Worm (Caenorhabditis elegans): ENCODE data around the gene F48F7.5.

Gene F48F7.5

DNA sequence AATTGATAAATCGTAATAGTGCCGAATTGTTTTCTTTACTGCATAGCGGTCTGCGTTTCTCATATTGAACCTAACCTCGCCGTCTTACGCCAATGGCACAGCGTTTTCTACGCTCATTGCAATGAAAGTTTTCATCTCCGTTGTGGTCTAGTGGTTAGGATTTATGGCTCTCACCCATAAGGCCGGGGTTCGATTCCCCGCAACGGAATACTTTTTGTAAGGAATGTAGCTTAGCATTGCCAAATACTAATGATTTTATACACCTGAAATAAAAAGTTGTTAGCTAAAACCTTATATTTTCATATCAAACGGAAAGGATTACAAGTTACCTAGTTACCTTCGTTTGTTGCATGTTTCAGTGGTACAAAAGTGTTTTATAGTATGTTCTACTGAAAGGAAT, 40.4 kb downstream of the F48F7.5 start (continued):
- peak; percentile 1 for TF ChIP-seq snpc-4 (tag; optimal IDR thresholded peaks at IDR 0.05)
- peak; percentile 24 for TF ChIP-seq R02D3.7 (tag; optimal IDR thresholded peaks at IDR 0.05)
- peak; percentile 36 for TF ChIP-seq lin-39 (tag; optimal IDR thresholded peaks at IDR 0.05)
- TF ChIP-seq lsy-12 (tag; optimal IDR thresholded peaks at IDR 0.05): peak; percentile 61
- no peak for TF ChIP-seq eor-1 (tag; optimal IDR thresholded peaks at IDR 0.05)
- TF ChIP-seq zag-1 (tag; optimal IDR thresholded peaks at IDR 0.05): no peak
- TF ChIP-seq nhr-237 (tag; optimal IDR thresholded peaks at IDR 0.05): no peak
- TF ChIP-seq ceh-16 (tag; optimal IDR thresholded peaks at IDR 0.05): no peak
- no peak for TF ChIP-seq nhr-12 (tag; optimal IDR thresholded peaks at IDR 0.05)
- TF ChIP-seq ZK546.5 (tag; optimal IDR thresholded peaks at IDR 0.05): no peak
- no peak for TF ChIP-seq mdl-1 (tag; optimal IDR thresholded peaks at IDR 0.05)
- no peak for TF ChIP-seq unc-62 (GFP tag; optimal IDR thresholded peaks at IDR 0.05)
- no peak for TF ChIP-seq nhr-23 (tag; optimal IDR thresholded peaks at IDR 0.05)
- no peak for TF ChIP-seq egl-27 (tag; optimal IDR thresholded peaks at IDR 0.05)
- TF ChIP-seq ztf-11 (tag; optimal IDR thresholded peaks at IDR 0.05): no peak
- TF ChIP-seq daf-12 (tag; optimal IDR thresholded peaks at IDR 0.05): no peak
- TF ChIP-seq ztf-4 (tag; optimal IDR thresholded peaks at IDR 0.05): no peak
- TF ChIP-seq elt-3 (tag; optimal IDR thresholded peaks at IDR 0.05): no peak
- TF ChIP-seq elt-2 (tag; optimal IDR thresholded peaks at IDR 0.05): peak; percentile 53

DNA sequence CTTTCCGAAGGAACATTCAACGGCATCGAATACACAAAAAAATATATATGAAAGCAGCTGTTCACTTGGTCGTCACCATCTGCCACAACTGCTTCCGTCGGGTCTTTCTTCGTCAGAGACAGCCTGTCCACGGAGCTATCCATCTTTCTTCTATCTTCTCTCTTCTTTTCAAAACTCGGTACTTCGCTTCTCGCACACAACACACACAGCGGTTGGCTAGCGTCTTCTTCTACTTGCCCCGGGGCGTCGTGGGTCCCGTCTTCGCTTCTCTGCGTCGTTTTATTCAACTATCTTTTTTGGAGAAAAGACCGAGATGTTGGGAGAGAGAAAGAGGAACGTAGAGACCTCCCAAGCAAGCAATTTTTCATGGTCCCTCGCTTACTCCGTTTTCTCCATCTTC, 41.2 kb downstream of the F48F7.5 start:
- no peak for TF ChIP-seq ceh-82 (tag; optimal IDR thresholded peaks at IDR 0.05)
- no peak for TF ChIP-seq ceh-16 (tag; optimal IDR thresholded peaks at IDR 0.05)
- TF ChIP-seq elt-1 (tag; optimal IDR thresholded peaks at IDR 0.05): peak; percentile 39
- TF ChIP-seq ztf-4 (tag; optimal IDR thresholded peaks at IDR 0.05): no peak
- TF ChIP-seq nhr-11 (tag; optimal IDR thresholded peaks at IDR 0.05): no peak
- TF ChIP-seq ama-1 (optimal IDR thresholded peaks at IDR 0.05): no peak
- no peak for TF ChIP-seq pqm-1 (tag; optimal IDR thresholded peaks at IDR 0.05)
- TF ChIP-seq R02D3.7 (tag; optimal IDR thresholded peaks at IDR 0.05): no peak
- TF ChIP-seq ceh-9 (tag; optimal IDR thresholded peaks at IDR 0.05): no peak
- no peak for TF ChIP-seq sea-2 (GFP tag; optimal IDR thresholded peaks at IDR 0.05)
- TF ChIP-seq mdl-1 (tag; optimal IDR thresholded peaks at IDR 0.05): no peak
- peak; percentile 65 for TF ChIP-seq fkh-10 (GFP tag; optimal IDR thresholded peaks at IDR 0.05)
- TF ChIP-seq nhr-43 (tag; optimal IDR thresholded peaks at IDR 0.05; ENCODE audit: poor library complexity, severe bottlenecking): no peak
- peak; percentile 48 for TF ChIP-seq lin-39 (tag; optimal IDR thresholded peaks at IDR 0.05)
- peak; percentile 88 for TF ChIP-seq nfya-1 (tag; optimal IDR thresholded peaks at IDR 0.05; ENCODE audit: insufficient read depth)
- no peak for TF ChIP-seq zag-1 (tag; optimal IDR thresholded peaks at IDR 0.05)
- TF ChIP-seq nhr-23 (tag; optimal IDR thresholded peaks at IDR 0.05): no peak
- peak; percentile 7 for TF ChIP-seq lin-15B (tag; optimal IDR thresholded peaks at IDR 0.05)
- no peak for TF ChIP-seq pha-4 (tag; optimal IDR thresholded peaks at IDR 0.05)
- no peak for TF ChIP-seq nhr-12 (tag; optimal IDR thresholded peaks at IDR 0.05)
- peak; percentile 86 for TF ChIP-seq hmg-11 (tag; optimal IDR thresholded peaks at IDR 0.05)
- no peak for TF ChIP-seq ztf-11 (tag; optimal IDR thresholded peaks at IDR 0.05)
- peak; percentile 19 for TF ChIP-seq egl-5 (tag; optimal IDR thresholded peaks at IDR 0.05)
- no peak for TF ChIP-seq nhr-25 (tag; optimal IDR thresholded peaks at IDR 0.05)
- TF ChIP-seq unc-62 (GFP tag; optimal IDR thresholded peaks at IDR 0.05): peak; percentile 68
- TF ChIP-seq ZK546.5 (tag; optimal IDR thresholded peaks at IDR 0.05): no peak
- TF ChIP-seq aly-2 (tag; optimal IDR thresholded peaks at IDR 0.05): no peak
- TF ChIP-seq lsy-12 (tag; optimal IDR thresholded peaks at IDR 0.05): no peak
- peak; percentile 22 for TF ChIP-seq snpc-4 (tag; optimal IDR thresholded peaks at IDR 0.05)
- TF ChIP-seq egl-27 (tag; optimal IDR thresholded peaks at IDR 0.05): no peak
- TF ChIP-seq elt-3 (tag; optimal IDR thresholded peaks at IDR 0.05): no peak
- TF ChIP-seq tbx-2 (tag; optimal IDR thresholded peaks at IDR 0.05): peak; percentile 55

DNA sequence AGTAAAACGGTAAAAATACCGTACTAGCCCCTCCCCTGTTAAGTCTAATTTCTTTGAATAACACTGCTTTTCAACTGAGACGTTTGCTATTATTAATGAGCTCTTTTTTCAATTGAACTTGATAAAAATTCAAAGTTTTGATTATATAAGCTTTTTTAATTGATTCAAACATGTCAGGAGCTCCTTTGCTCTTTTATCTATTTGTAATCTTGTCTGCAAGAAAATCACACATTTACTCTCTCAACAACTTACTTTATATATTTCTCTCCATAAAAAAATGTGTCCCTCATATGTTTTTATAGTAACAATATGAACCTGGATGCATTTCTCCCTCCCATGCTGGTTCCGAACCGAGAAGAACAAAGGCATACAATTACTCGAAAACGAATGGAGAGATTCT, 44.8 kb downstream of the F48F7.5 start, which contains the start of gene C04C11.1:
TSS of gene C04C11.1 (plus strand) at position 301 of the 400 bp plus-strand sequence.
- TF ChIP-seq eor-1 (tag; optimal IDR thresholded peaks at IDR 0.05) (no peak), R02D3.7 (tag; optimal IDR thresholded peaks at IDR 0.05) (no peak), ztf-11 (tag; optimal IDR thresholded peaks at IDR 0.05) (no peak), mdl-1 (tag; optimal IDR thresholded peaks at IDR 0.05) (no peak), ama-1 (optimal IDR thresholded peaks at IDR 0.05) (no peak), unc-39 (tag; optimal IDR thresholded peaks at IDR 0.05) (no peak), pha-4 (tag; optimal IDR thresholded peaks at IDR 0.05) (no peak), sea-2 (GFP tag; optimal IDR thresholded peaks at IDR 0.05) (no peak)

Measured in whole organism, L3 larva.